Worm (Caenorhabditis elegans): ENCODE results near the gene T05C12.11.
A peak's percentile ranks its signal among the peaks of the same experiment; 100 is the strongest.

The T05C12.11 gene

DNA sequence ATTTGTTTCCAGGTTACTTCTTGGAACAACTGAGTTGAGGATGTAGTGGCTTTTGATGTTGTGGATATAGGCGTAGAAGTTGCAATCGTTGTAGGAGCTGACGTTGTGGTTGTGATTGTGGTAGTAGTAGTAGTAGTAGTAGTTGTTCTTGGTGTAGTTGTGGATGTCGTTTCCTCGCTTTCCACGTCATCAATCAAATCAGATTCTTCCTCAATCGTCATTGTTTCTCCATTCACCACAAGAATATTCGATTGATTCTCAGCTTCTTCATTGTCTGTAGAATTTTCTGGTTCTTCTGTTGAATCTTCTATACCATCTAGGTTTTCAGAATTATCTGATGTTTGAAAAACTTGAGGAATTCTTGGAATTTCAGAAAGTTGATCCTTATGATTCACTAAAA, 8.3 kb upstream of the T05C12.11 start:
- TF ChIP-seq Y75B8A.6 (GFP tag; IDR thresholded peaks at IDR 0.05): no peak
- no peak for TF ChIP-seq ama-1 (optimal IDR thresholded peaks at IDR 0.05)
- no peak for TF ChIP-seq ceh-28 (tag; optimal IDR thresholded peaks at IDR 0.05)
- TF ChIP-seq D1046.2 (GFP tag; IDR thresholded peaks at IDR 0.05): no peak
- TF ChIP-seq hlh-11 (tag; optimal IDR thresholded peaks at IDR 0.05): no peak
- no peak for TF ChIP-seq ctbp-1 (GFP tag; IDR thresholded peaks at IDR 0.05)
- no peak for TF ChIP-seq dve-1 (tag; optimal IDR thresholded peaks at IDR 0.05; ENCODE audit: insufficient read depth)
- TF ChIP-seq unc-62 (GFP tag; optimal IDR thresholded peaks at IDR 0.05 in 1 of 2): peak in 1 of 2 experiments; percentile 91
- TF ChIP-seq unc-62 (tag; optimal IDR thresholded peaks at IDR 0.05): no peak

DNA sequence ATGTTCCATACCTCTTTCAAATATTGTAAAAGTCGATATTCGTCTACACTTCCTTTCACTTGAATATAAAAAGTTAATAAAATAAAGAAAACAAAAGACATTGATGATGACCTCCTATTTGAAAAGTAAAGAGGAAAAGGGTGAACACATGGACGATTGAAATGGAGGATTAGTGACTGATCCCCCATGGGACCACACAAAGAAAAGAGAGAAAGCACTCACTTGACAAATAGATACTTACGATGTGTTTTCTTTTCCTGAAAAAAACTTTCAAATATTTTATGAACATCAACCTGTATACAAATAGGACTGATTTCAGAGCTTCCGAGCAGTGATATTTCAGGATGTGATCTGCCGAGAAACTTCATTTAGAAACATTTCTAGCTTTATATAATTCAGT, 6.8 kb upstream of the T05C12.11 start, which contains the start of gene acr-14:
Gene acr-14, minus strand, starts transcription at position 101 of the 400 bp plus-strand sequence.
- TF ChIP-seq lin-13 (GFP tag; optimal IDR thresholded peaks at IDR 0.05) (no peak), F37D6.2 (tag; optimal IDR thresholded peaks at IDR 0.05) (no peak), zfp-2 (tag; optimal IDR thresholded peaks at IDR 0.05) (no peak), ctbp-1 (GFP tag; IDR thresholded peaks at IDR 0.05) (no peak), daf-8 (GFP tag; IDR thresholded peaks at IDR 0.05) (no peak), nhr-76 (tag; optimal IDR thresholded peaks at IDR 0.05) (no peak), lim-7 (GFP tag; IDR thresholded peaks at IDR 0.05) (no peak), Y75B8A.6 (GFP tag; IDR thresholded peaks at IDR 0.05) (no peak), aly-2 (tag; optimal IDR thresholded peaks at IDR 0.05) (no peak), T20F7.1 (GFP tag; optimal IDR thresholded peaks at IDR 0.05) (no peak), zip-2 (tag; optimal IDR thresholded peaks at IDR 0.05) (no peak), mes-2 (tag; optimal IDR thresholded peaks at IDR 0.05; ENCODE audit: poor library complexity, severe bottlenecking) (no peak), ztf-11 (tag; optimal IDR thresholded peaks at IDR 0.05) (no peak), pqm-1 (tag; optimal IDR thresholded peaks at IDR 0.05) (no peak), php-3 (GFP tag; IDR thresholded peaks at IDR 0.05) (no peak), ceh-32 (tag; optimal IDR thresholded peaks at IDR 0.05; ENCODE audit: poor library complexity) (no peak), tag-97 (GFP tag; IDR thresholded peaks at IDR 0.05) (no peak), madf-9 (GFP tag; conservative IDR thresholded peaks at IDR 0.05) (no peak), lsy-2 (tag; optimal IDR thresholded peaks at IDR 0.05) (no peak), arid-1 (GFP tag; conservative IDR thresholded peaks at IDR 0.05) (no peak)

DNA sequence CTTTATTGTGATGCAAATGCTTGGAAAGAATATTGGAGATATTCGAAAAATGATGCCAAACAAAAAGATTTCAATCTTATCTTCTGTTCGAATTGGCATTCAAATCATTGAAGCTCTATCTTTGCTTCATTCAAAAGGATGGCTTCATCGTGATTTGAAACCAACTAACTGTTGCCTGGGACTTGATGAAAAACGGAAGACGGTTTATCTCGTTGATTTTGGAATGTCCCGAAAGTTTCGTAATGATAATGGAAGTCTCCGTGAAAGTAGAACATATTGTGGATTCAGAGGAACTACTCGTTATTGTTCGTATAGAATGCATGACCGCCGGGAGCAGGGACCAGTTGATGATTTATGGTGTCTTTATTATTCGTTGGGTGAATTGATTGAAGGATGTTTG, 3.9 kb upstream of the T05C12.11 start:
- TF ChIP-seq D1046.2 (GFP tag; IDR thresholded peaks at IDR 0.05): no peak
- no peak for TF ChIP-seq mdt-29 (GFP tag; IDR thresholded peaks at IDR 0.05)
- TF ChIP-seq nhr-42 (GFP tag; IDR thresholded peaks at IDR 0.05): no peak
- TF ChIP-seq unc-62 (GFP tag; optimal IDR thresholded peaks at IDR 0.05 in 1 of 2): peak in 1 of 2 experiments; percentile 91
- no peak for TF ChIP-seq unc-62 (tag; optimal IDR thresholded peaks at IDR 0.05)
- TF ChIP-seq arid-1 (GFP tag; conservative IDR thresholded peaks at IDR 0.05): no peak
- no peak for TF ChIP-seq ama-1 (optimal IDR thresholded peaks at IDR 0.05)
- no peak for TF ChIP-seq aly-2 (tag; optimal IDR thresholded peaks at IDR 0.05)
- TF ChIP-seq lin-13 (GFP tag; optimal IDR thresholded peaks at IDR 0.05): no peak

DNA sequence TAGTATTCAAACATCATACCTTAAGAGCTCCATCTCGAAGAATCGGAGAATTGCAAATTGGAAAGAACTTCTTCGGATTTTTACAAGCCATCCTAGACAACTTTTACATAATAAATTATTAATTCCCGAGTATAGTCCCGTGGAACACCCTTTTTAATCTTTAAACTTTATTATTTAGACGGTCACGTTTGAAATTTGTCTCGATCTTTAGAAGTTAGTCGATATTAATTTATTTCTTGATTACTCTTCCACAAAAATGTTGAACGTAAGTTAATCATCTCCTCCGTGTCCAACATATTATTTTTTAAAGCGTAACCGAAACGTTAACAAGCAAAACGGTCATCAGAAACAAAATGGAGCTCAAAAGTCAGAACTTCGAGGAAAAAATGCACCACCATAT, 3.2 kb upstream of the T05C12.11 start, which contains the start of the genes decr-1.3 and T05C12.1:
Gene decr-1.3, minus strand, starts transcription at position 101 of the 400 bp plus-strand sequence.
Gene T05C12.1, plus strand, starts transcription at position 232 of the 400 bp plus-strand sequence.
- TF ChIP-seq R02D3.7 (tag; optimal IDR thresholded peaks at IDR 0.05) (no peak), daf-19 (GFP tag; conservative IDR thresholded peaks at IDR 0.05) (no peak), ceh-28 (tag; optimal IDR thresholded peaks at IDR 0.05) (no peak), lin-1 (GFP tag; IDR thresholded peaks at IDR 0.05) (no peak), lin-15B (tag; optimal IDR thresholded peaks at IDR 0.05) (no peak), spr-1 (tag; optimal IDR thresholded peaks at IDR 0.05) (no peak), nhr-111 (GFP tag; optimal IDR thresholded peaks at IDR 0.05) (no peak), zag-1 (tag; optimal IDR thresholded peaks at IDR 0.05) (no peak), daf-12 (tag; optimal IDR thresholded peaks at IDR 0.05) (no peak), nhr-42 (GFP tag; IDR thresholded peaks at IDR 0.05) (no peak), Y75B8A.6 (GFP tag; IDR thresholded peaks at IDR 0.05) (no peak), ceh-44 (GFP tag; IDR thresholded peaks at IDR 0.05) (no peak), hmg-1.1 (GFP tag; IDR thresholded peaks at IDR 0.05) (no peak), nhr-11 (tag; optimal IDR thresholded peaks at IDR 0.05) (no peak), lir-3 (tag; optimal IDR thresholded peaks at IDR 0.05) (no peak), nhr-76 (tag; optimal IDR thresholded peaks at IDR 0.05) (no peak), hlh-11 (tag; optimal IDR thresholded peaks at IDR 0.05) (no peak)

Measured in whole organism, L4 larva.